Fruit fly (Drosophila melanogaster) Kc167 (cell line): ENCODE data around the gene dmt.

Experiments
- Myc ChIP-seq: fragments of >200 bp; optimal IDR thresholded peaks from 2 replicates; lab custom pipeline; 2017; ENCODE audit warnings: missing external identifiers
- Sin3A ChIP-seq: fragments of >200 bp; optimal IDR thresholded peaks from 2 replicates; lab custom pipeline; 2018; ENCODE audit warnings: missing external identifiers
- h ChIP-seq: fragments of >200 bp; optimal IDR thresholded peaks from 3 replicates; lab custom pipeline; 2018; ENCODE audit warnings: missing external identifiers
- insv ChIP-seq: fragments of >200 bp; optimal IDR thresholded peaks from 3 replicates; lab custom pipeline; 2018; ENCODE audit warnings: missing external identifiers
- psq ChIP-seq: fragments of >200 bp; optimal IDR thresholded peaks from 2 replicates; lab custom pipeline; 2017; ENCODE audit warnings: missing external identifiers
- ttk ChIP-seq: sonication (Bioruptor generic); optimal IDR thresholded peaks from 2 replicates; lab custom pipeline; 2017; ENCODE audit warnings: missing external identifiers

dmt gene

dm6 chr3R:9756187-9756586 lies 45.2 kb downstream of the dmt start, which contains the start of the genes Alg12 and Rpt3R:
Alg12 (plus strand) TSS chr3R:9756491.
Rpt3R (minus strand) TSS chr3R:9756510.
- TF ChIP-seq psq (lab: Kevin White, UChicago): no peak

- TF ChIP-seq Sin3A (lab: Kevin White, UChicago): no peak
- no peak for TF ChIP-seq ttk (lab: Kevin White, UChicago)
- TF ChIP-seq Myc: no peak
- no peak for TF ChIP-seq insv (lab: Kevin White, UChicago)
- no peak for TF ChIP-seq h
- no peak for TF ChIP-seq psq (lab: Kevin White, UChicago)
Measured at dm6 chr3R:9759360-9760191, 48.6 kb downstream of the dmt start, which contains the start of gene Mpi. Mpi (plus strand) TSS chr3R:9759622.

dm6 chr3R:9762955-9763931 lies 52.3 kb downstream of the dmt start, which contains the start of the genes Snap24 and CG8478:
Snap24 (minus strand) TSS chr3R:9763150.
CG8478 (plus strand) TSS chr3R:9763650.
- TF ChIP-seq psq (lab: Kevin White, UChicago): no peak
- no peak for TF ChIP-seq h
- TF ChIP-seq ttk (lab: Kevin White, UChicago): no peak
- no peak for TF ChIP-seq insv (lab: Kevin White, UChicago)
- TF ChIP-seq Sin3A (lab: Kevin White, UChicago): no peak
